Fruit fly (Drosophila melanogaster) S2 (cell line): Measurements from ENCODE around the gene CG7794.

Experiments
- CG8478 ChIP-seq: fragments of >200 bp; optimal IDR thresholded peaks from 2 replicates; lab custom pipeline; 2018
- CTCF ChIP-seq, 2 experiments: fragments of >200 bp; optimal IDR thresholded peaks; 2 replicates each; lab custom pipeline; 2018

dm6 chr3R:18058401-18058800 is 34.9 kb downstream of the CG7794 start:
- no peak for TF ChIP-seq CTCF (optimal IDR thresholded peaks at IDR 0.05; lab: Kevin White, UChicago)
- no peak for TF ChIP-seq CG8478 (lab: Kevin White, UChicago)
